Fruit fly (Drosophila melanogaster): ENCODE results near the gene Sid.

The Sid gene

DNA sequence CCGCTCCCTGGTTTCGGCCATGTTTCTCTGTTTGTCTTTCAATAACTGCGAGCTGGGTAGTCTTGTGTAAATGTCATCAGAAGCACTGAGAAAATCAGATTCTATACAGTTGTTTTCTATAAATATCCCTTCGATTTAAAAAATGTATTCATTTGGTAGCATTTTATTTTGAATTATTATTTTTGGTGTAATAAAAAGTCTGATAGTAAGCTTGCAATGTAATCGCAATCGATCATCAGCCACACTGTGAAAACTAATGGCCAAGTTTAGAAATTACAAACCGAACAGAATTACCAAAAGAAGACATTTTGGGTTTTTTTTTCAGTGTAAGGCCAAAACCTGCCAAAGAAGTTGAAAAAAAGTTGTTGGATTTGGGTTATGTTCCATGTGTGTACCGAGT, 49.7 kb upstream of the Sid start (continued):
- TF ChIP-seq odd (GFP tag; optimal IDR thresholded peaks at IDR 0.05) (no peak), CG7556 (GFP tag; optimal IDR thresholded peaks at IDR 0.05) (peak; percentile 40), CG18599 (GFP tag; optimal IDR thresholded peaks at IDR 0.05) (peak; percentile 38), CG8765 (GFP tag; IDR thresholded peaks at IDR 0.05) (no peak), TFAM (GFP tag; optimal IDR thresholded peaks at IDR 0.05) (no peak), Sox102F (GFP tag; optimal IDR thresholded peaks at IDR 0.05) (peak; percentile 12), abd-A (tag; optimal IDR thresholded peaks at IDR 0.05) (no peak), CG10267 (tag; optimal IDR thresholded peaks at IDR 0.05) (no peak), Elba2 (GFP tag; optimal IDR thresholded peaks at IDR 0.05) (no peak), Ada2b (GFP tag; IDR thresholded peaks at IDR 0.05) (no peak), Dek (tag; optimal IDR thresholded peaks at IDR 0.05) (no peak), CG11723 (GFP tag; optimal IDR thresholded peaks at IDR 0.05) (no peak), Sox100B (GFP tag; optimal IDR thresholded peaks at IDR 0.05) (no peak), kay (GFP tag; optimal IDR thresholded peaks at IDR 0.05) (no peak), CG11456 (GFP tag; IDR thresholded peaks at IDR 0.05) (no peak), dysf (GFP tag; IDR thresholded peaks at IDR 0.05) (no peak), Chrac-16 (GFP tag; optimal IDR thresholded peaks at IDR 0.05) (no peak), HLH54F (GFP tag; optimal IDR thresholded peaks at IDR 0.05) (no peak), CG15073 (GFP tag; optimal IDR thresholded peaks at IDR 0.05) (no peak), aop (GFP tag; IDR thresholded peaks at IDR 0.05) (no peak), CG12744 (GFP tag; optimal IDR thresholded peaks at IDR 0.05) (no peak), CG17359 (tag; optimal IDR thresholded peaks at IDR 0.05) (peak; percentile 16), CG9215 (GFP tag; IDR thresholded peaks at IDR 0.05) (no peak), psq (GFP tag; optimal IDR thresholded peaks at IDR 0.05) (no peak), Mes4 (GFP tag; optimal IDR thresholded peaks at IDR 0.05) (no peak), CG6254 (GFP tag; optimal IDR thresholded peaks at IDR 0.05) (no peak), phol (tag; optimal IDR thresholded peaks at IDR 0.05) (no peak), CG10959 (GFP tag; IDR thresholded peaks at IDR 0.05) (no peak), CG12391 (tag; optimal IDR thresholded peaks at IDR 0.05) (no peak), nmo (GFP tag; optimal IDR thresholded peaks at IDR 0.05) (no peak), CHES-1-like (GFP tag; optimal IDR thresholded peaks at IDR 0.05) (no peak), CG8281 (tag; optimal IDR thresholded peaks at IDR 0.05) (no peak), ssp (GFP tag; IDR thresholded peaks at IDR 0.05) (no peak), CG15269 (tag; optimal IDR thresholded peaks at IDR 0.05) (no peak), gt (GFP tag; IDR thresholded peaks at IDR 0.05) (no peak), bcd (GFP tag; optimal IDR thresholded peaks at IDR 0.05) (no peak), Fer2 (tag; optimal IDR thresholded peaks at IDR 0.05) (no peak), CG4360 (GFP tag; IDR thresholded peaks at IDR 0.05) (no peak), lilli (GFP tag; optimal IDR thresholded peaks at IDR 0.05) (no peak), CG1603 (tag; optimal IDR thresholded peaks at IDR 0.05) (no peak), CG3838 (GFP tag; optimal IDR thresholded peaks at IDR 0.05) (no peak), fd96Cb (tag; optimal IDR thresholded peaks at IDR 0.05) (peak; percentile 12), NC2α (GFP tag; optimal IDR thresholded peaks at IDR 0.05) (no peak), cato (GFP tag; optimal IDR thresholded peaks at IDR 0.05; ENCODE audit: borderline replicate concordance) (no peak), tup (GFP tag; optimal IDR thresholded peaks at IDR 0.05) (no peak), nom (GFP tag; optimal IDR thresholded peaks at IDR 0.05) (no peak), lov (optimal IDR thresholded peaks at IDR 0.05) (no peak), lov (GFP tag; IDR thresholded peaks at IDR 0.05) (no peak), CG4854 (GFP tag; optimal IDR thresholded peaks at IDR 0.05) (no peak), Doc2 (GFP tag; IDR thresholded peaks at IDR 0.05) (no peak), da (GFP tag; optimal IDR thresholded peaks at IDR 0.05) (no peak), klu (GFP tag; IDR thresholded peaks at IDR 0.05) (no peak)
